Worm (Caenorhabditis elegans) whole organism, L1 larva: ENCODE results near the gene enu-3.2.

Experiments used
- C04F5.9 ChIP-seq: sonication (generic microtip); optimal IDR thresholded peaks from 2 replicates; lab custom pipeline; 2016; ENCODE audit warnings: missing genetic modification characterization, missing compliant biosample characterization
- C34B4.2 ChIP-seq: sonication (generic microtip); optimal IDR thresholded peaks from 2 replicates; lab custom pipeline; 2017; ENCODE audit warnings: mild to moderate bottlenecking, missing genetic modification characterization, missing compliant biosample characterization
- aha-1 ChIP-seq: fragments of 150-350 bp; optimal IDR thresholded peaks from 2 replicates; lab custom pipeline; 2014; ENCODE audit warnings: missing biosample characterization, missing genetic modification characterization
- aly-2 ChIP-seq: fragments of 150-350 bp; optimal IDR thresholded peaks from 2 replicates; lab custom pipeline; 2014; ENCODE audit warnings: missing biosample characterization, missing genetic modification characterization
- blmp-1 ChIP-seq: fragments of 150-350 bp; optimal IDR thresholded peaks from 2 replicates; lab custom pipeline; 2014; ENCODE audit warnings: missing biosample characterization, missing genetic modification characterization
- ceh-63 ChIP-seq: fragments of 200-800 bp; sonication (Bioruptor generic); optimal IDR thresholded peaks from 2 replicates; lab custom pipeline; 2018; ENCODE audit warnings: mild to moderate bottlenecking, missing genetic modification characterization, missing compliant biosample characterization
- ceh-8 ChIP-seq: fragments of 200-800 bp; sonication (Bioruptor generic); optimal IDR thresholded peaks from 2 replicates; lab custom pipeline; 2018; ENCODE audit warnings: mild to moderate bottlenecking, missing genetic modification characterization, moderate library complexity, missing compliant biosample characterization
- ceh-88 ChIP-seq: fragments of 200-800 bp; sonication (Bioruptor generic); IDR thresholded peaks from 2 replicates; pipeline ENCODE4 v1.3.6; 2022; ENCODE audit warnings: missing genetic modification characterization, missing compliant biosample characterization
- ces-1 ChIP-seq: fragments of 150-350 bp; optimal IDR thresholded peaks from 2 replicates; lab custom pipeline; 2014; ENCODE audit warnings: missing biosample characterization, missing genetic modification reagents, missing genetic modification characterization
- dsc-1 ChIP-seq: sonication (generic microtip); optimal IDR thresholded peaks from 2 replicates; lab custom pipeline; 2016; ENCODE audit warnings: mild to moderate bottlenecking, missing genetic modification characterization, missing compliant biosample characterization
- efl-1 ChIP-seq, 4 experiments: fragments of 150-350 bp; optimal IDR thresholded peaks in 3 of 4; peaks in 1 of 4; 1 replicate in 1 of 4; 2 replicates in 3 of 4; lab custom pipeline; 2014; ENCODE audit warnings: missing biosample characterization in 2 of 4, missing genetic modification characterization in 2 of 4, missing genetic modification reagents in 2 of 4
- efl-3 ChIP-seq: fragments of 200-800 bp; sonication (Bioruptor generic); optimal IDR thresholded peaks from 2 replicates; lab custom pipeline; 2018; ENCODE audit warnings: mild to moderate bottlenecking, missing genetic modification characterization, missing compliant biosample characterization
- egl-27 ChIP-seq, 2 experiments: fragments of 150-350 bp in 1 of 2; sonication (generic microtip); optimal IDR thresholded peaks; 3 replicates each; lab custom pipeline; 2017 to 2018; ENCODE audit warnings: missing biosample characterization in 2 of 2, missing genetic modification characterization in 2 of 2, missing genetic modification reagents in 2 of 2
- fos-1 ChIP-seq: fragments of 150-350 bp; optimal IDR thresholded peaks from 2 replicates; lab custom pipeline; 2014; ENCODE audit warnings: missing biosample characterization, missing genetic modification characterization
- hlh-17 ChIP-seq: fragments of 200-800 bp; sonication (Bioruptor generic); optimal IDR thresholded peaks from 2 replicates; lab custom pipeline; 2018; ENCODE audit warnings: missing genetic modification characterization, mild to moderate bottlenecking, missing compliant biosample characterization, moderate library complexity, borderline replicate concordance
- hpl-2 ChIP-seq: fragments of 150-350 bp; optimal IDR thresholded peaks from 2 replicates; lab custom pipeline; 2014; ENCODE audit warnings: missing biosample characterization, missing genetic modification reagents, missing genetic modification characterization
- irx-1 ChIP-seq: sonication (generic microtip); optimal IDR thresholded peaks from 2 replicates; lab custom pipeline; 2016; ENCODE audit warnings: missing genetic modification characterization, missing compliant biosample characterization
- jun-1 ChIP-seq: fragments of 150-350 bp; optimal IDR thresholded peaks from 2 replicates; lab custom pipeline; 2014; ENCODE audit warnings: missing biosample characterization, missing genetic modification reagents, missing genetic modification characterization
- lin-14 ChIP-seq: fragments of 200-800 bp; sonication (Bioruptor generic); optimal IDR thresholded peaks from 2 replicates; lab custom pipeline; 2018; ENCODE audit warnings: mild to moderate bottlenecking, missing genetic modification characterization, moderate library complexity, missing compliant biosample characterization
- lin-15B ChIP-seq: fragments of 150-350 bp; sonication (generic microtip); optimal IDR thresholded peaks from 3 replicates; lab custom pipeline; 2014; ENCODE audit warnings: missing biosample characterization, missing genetic modification characterization
- mab-9 ChIP-seq: fragments of 200-800 bp; sonication (Bioruptor generic); IDR thresholded peaks from 2 replicates; pipeline ENCODE4 v1.3.6; 2022; ENCODE audit warnings: missing genetic modification reagents, missing genetic modification characterization, missing compliant biosample characterization
- mef-2 ChIP-seq: fragments of 150-350 bp; optimal IDR thresholded peaks from 2 replicates; lab custom pipeline; 2014; ENCODE audit warnings: missing biosample characterization, missing genetic modification characterization
- nhr-12 ChIP-seq: sonication (generic microtip); optimal IDR thresholded peaks from 2 replicates; lab custom pipeline; 2017; ENCODE audit warnings: missing biosample characterization, missing genetic modification characterization
- nhr-19 ChIP-seq: fragments of 200-800 bp; sonication (Bioruptor generic); conservative IDR thresholded peaks from 2 replicates; pipeline ENCODE4 v1.3.6; 2022; ENCODE audit warnings: missing genetic modification characterization, missing compliant biosample characterization
- nhr-237 ChIP-seq: fragments of 150-350 bp; optimal IDR thresholded peaks from 2 replicates; lab custom pipeline; 2014; ENCODE audit warnings: missing biosample characterization, missing genetic modification characterization
- nhr-28 ChIP-seq: fragments of 150-350 bp; optimal IDR thresholded peaks from 2 replicates; lab custom pipeline; 2014; ENCODE audit warnings: missing biosample characterization, missing genetic modification characterization
- nhr-76 ChIP-seq: sonication (generic microtip); optimal IDR thresholded peaks from 2 replicates; lab custom pipeline; 2017; ENCODE audit warnings: missing biosample characterization, missing genetic modification characterization
- nhr-77 ChIP-seq: fragments of 150-350 bp; optimal IDR thresholded peaks from 2 replicates; lab custom pipeline; 2014; ENCODE audit warnings: missing biosample characterization, missing genetic modification characterization
- nhr-90 ChIP-seq: sonication (generic microtip); optimal IDR thresholded peaks from 2 replicates; lab custom pipeline; 2016; ENCODE audit warnings: mild to moderate bottlenecking, missing genetic modification characterization, missing compliant biosample characterization; ENCODE audit not compliant: poor library complexity
- pag-3 ChIP-seq: sonication (generic microtip); optimal IDR thresholded peaks from 2 replicates; lab custom pipeline; 2017; ENCODE audit warnings: missing genetic modification characterization, mild to moderate bottlenecking, missing compliant biosample characterization, antibody characterized with exemption, borderline replicate concordance; ENCODE audit not compliant: insufficient read depth
- pax-3 ChIP-seq: fragments of 200-800 bp; sonication (Bioruptor generic); optimal IDR thresholded peaks from 2 replicates; lab custom pipeline; 2018; ENCODE audit warnings: mild to moderate bottlenecking, missing genetic modification characterization, moderate library complexity, missing compliant biosample characterization
- rnt-1 ChIP-seq: sonication (generic microtip); optimal IDR thresholded peaks from 2 replicates; lab custom pipeline; 2016; ENCODE audit warnings: mild to moderate bottlenecking, missing genetic modification characterization, moderate library complexity, missing compliant biosample characterization
- skn-1 ChIP-seq: fragments of 150-350 bp; optimal IDR thresholded peaks from 2 replicates; lab custom pipeline; 2014; ENCODE audit warnings: missing biosample characterization, missing genetic modification characterization
- snpc-4 ChIP-seq: fragments of 150-350 bp; optimal IDR thresholded peaks from 2 replicates; lab custom pipeline; 2014; ENCODE audit warnings: missing biosample characterization, missing genetic modification characterization
- sox-4 ChIP-seq: sonication (generic microtip); optimal IDR thresholded peaks from 2 replicates; lab custom pipeline; 2016; ENCODE audit warnings: missing genetic modification characterization, missing compliant biosample characterization
- tbx-2 ChIP-seq: sonication (generic microtip); optimal IDR thresholded peaks from 2 replicates; lab custom pipeline; 2016; ENCODE audit warnings: missing genetic modification characterization, missing compliant biosample characterization
- tlp-1 ChIP-seq: fragments of 150-350 bp; optimal IDR thresholded peaks from 2 replicates; lab custom pipeline; 2014; ENCODE audit warnings: missing biosample characterization, missing genetic modification characterization
- unc-130 ChIP-seq: fragments of 150-350 bp; optimal IDR thresholded peaks from 2 replicates; lab custom pipeline; 2017; ENCODE audit warnings: missing biosample characterization, missing genetic modification characterization, inconsistent platforms
- unc-30 ChIP-seq: sonication (generic microtip); optimal IDR thresholded peaks from 2 replicates; lab custom pipeline; 2017; ENCODE audit warnings: missing biosample characterization, missing genetic modification characterization
- unc-62 ChIP-seq: fragments of 150-350 bp; optimal IDR thresholded peaks from 2 replicates; lab custom pipeline; 2014; ENCODE audit warnings: missing biosample characterization, missing genetic modification reagents, missing genetic modification characterization
- unc-98 ChIP-seq: fragments of 200-800 bp; sonication (Bioruptor generic); IDR thresholded peaks from 2 replicates; pipeline ENCODE4 v1.3.6; 2022; ENCODE audit warnings: missing genetic modification characterization, missing compliant biosample characterization
- vab-15 ChIP-seq: sonication (generic microtip); optimal IDR thresholded peaks from 2 replicates; lab custom pipeline; 2017; ENCODE audit warnings: missing genotype, mild to moderate bottlenecking, missing genetic modification characterization, missing compliant biosample characterization
- ztf-11 ChIP-seq, 2 experiments: sonication (generic microtip); optimal IDR thresholded peaks; 2 replicates each; lab custom pipeline; 2016 to 2017; ENCODE audit warnings: missing genetic modification characterization in 2 of 2, missing biosample characterization in 1 of 2, missing compliant biosample characterization in 1 of 2

The enu-3.2 gene

ce11 chrIII:4765474-4765873 is 19.6 kb downstream of the enu-3.2 start, which contains the start of gene B0393.5:
B0393.5 (plus strand) TSS chrIII:4765774.
- TF ChIP-seq rnt-1 (tag; lab: Kevin White, UChicago), result no peak
- TF ChIP-seq nhr-76 (tag; lab: Kevin White, UChicago), result no peak
- no peak for TF ChIP-seq C04F5.9 (tag; lab: Kevin White, UChicago)
- no peak for TF ChIP-seq skn-1 (tag; lab: Kevin White, UChicago)
- no peak for TF ChIP-seq unc-130
- TF ChIP-seq nhr-19 (GFP tag; lab: Robert Waterston, UW), result no peak
- TF ChIP-seq lin-15B, result no peak
- no peak for TF ChIP-seq hpl-2 (GFP tag; lab: Kevin White, UChicago)
- no peak for TF ChIP-seq egl-27 (tag; optimal IDR thresholded peaks at IDR 0.05; lab: Kevin White, UChicago)
- TF ChIP-seq sox-4 (tag; lab: Kevin White, UChicago), result no peak
- no peak for TF ChIP-seq aly-2 (tag; lab: Kevin White, UChicago)
- no peak for TF ChIP-seq nhr-90 (tag; lab: Kevin White, UChicago)
- no peak for TF ChIP-seq mef-2 (tag; lab: Kevin White, UChicago)
- TF ChIP-seq aha-1 (tag; lab: Kevin White, UChicago), result no peak
- no peak for TF ChIP-seq ces-1 (GFP tag; lab: Kevin White, UChicago)
- no peak for TF ChIP-seq ceh-63 (GFP tag; lab: Kevin White, UChicago)

DNA sequence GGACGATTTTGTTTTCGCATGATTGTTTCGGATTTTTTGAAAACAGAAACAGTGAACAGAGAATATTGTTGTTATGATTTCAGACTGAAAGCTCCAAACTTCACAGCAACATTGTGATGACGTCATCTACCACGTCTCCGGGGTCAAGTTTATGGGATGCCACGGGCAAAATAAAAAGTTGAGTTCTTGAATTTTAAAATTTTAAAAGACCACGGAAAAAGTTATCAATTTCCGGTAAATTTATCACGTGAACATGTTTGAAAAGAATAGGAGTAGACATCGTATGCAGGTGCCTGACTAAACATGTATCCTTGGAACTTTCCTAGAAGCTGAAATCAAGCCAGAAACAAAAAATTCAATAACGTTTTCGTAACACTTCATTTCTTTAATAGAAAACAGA is 21.5 kb downstream of the enu-3.2 start, which contains the start of gene B0393.4:
Gene B0393.4, minus strand, starts transcription at position 101 of the 400 bp plus-strand sequence.
- TF ChIP-seq unc-62 (GFP tag; lab: Kevin White, UChicago) (no peak), efl-1 (optimal IDR thresholded peaks at IDR 0.05; lab: Kevin White, UChicago) (no peak), efl-1 (GFP tag; optimal IDR thresholded peaks at IDR 0.05 in 1 of 2; lab: Kevin White, UChicago) (peak in 1 of 2 experiments; percentile 36), mab-9 (GFP tag; lab: Robert Waterston, UW) (no peak)

DNA sequence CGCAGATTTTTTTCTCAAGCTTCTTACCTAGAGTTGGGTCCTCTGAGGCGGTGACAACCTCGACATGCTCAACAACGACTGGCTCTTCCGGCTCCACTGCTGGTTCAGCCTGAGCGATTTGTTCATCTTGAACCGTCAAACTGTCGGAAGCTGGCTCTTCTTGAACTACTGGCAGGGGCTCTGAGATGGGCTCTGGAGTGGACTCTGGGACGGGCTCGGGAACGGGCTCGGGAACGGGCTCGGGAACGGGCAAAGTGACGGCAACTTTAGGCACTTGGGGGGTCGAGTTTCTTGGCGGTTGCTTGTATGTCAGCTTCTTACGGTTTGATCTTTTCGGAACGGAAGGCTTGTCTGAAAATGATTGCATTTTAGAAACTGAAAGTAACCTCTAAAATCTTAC is 22.2 kb downstream of the enu-3.2 start:
- TF ChIP-seq ceh-88 (GFP tag; lab: Robert Waterston, UW) (no peak), efl-1 (optimal IDR thresholded peaks at IDR 0.05; lab: Kevin White, UChicago) (no peak), efl-1 (GFP tag; optimal IDR thresholded peaks at IDR 0.05 in 1 of 2; lab: Kevin White, UChicago) (peak in 1 of 2 experiments; percentile 25), skn-1 (tag; lab: Kevin White, UChicago) (no peak)

ce11 chrIII:4756983-4757382 is 28.1 kb downstream of the enu-3.2 start, which contains the start of gene fbxl-2:
fbxl-2 (plus strand) TSS chrIII:4757260.
- TF ChIP-seq hpl-2 (GFP tag; lab: Kevin White, UChicago), result peak; percentile 30
- no peak for TF ChIP-seq egl-27 (tag; optimal IDR thresholded peaks at IDR 0.05; lab: Kevin White, UChicago)
- peak; percentile 56 for TF ChIP-seq unc-62 (GFP tag; lab: Kevin White, UChicago)
- TF ChIP-seq unc-130, result peak; percentile 95
- peak; percentile 95 for TF ChIP-seq jun-1
- peak; percentile 91 for TF ChIP-seq pax-3
- TF ChIP-seq sox-4 (tag; lab: Kevin White, UChicago), result peak; percentile 81
- peak; percentile 18 for TF ChIP-seq nhr-76 (tag; lab: Kevin White, UChicago)
- peak; percentile 86 for TF ChIP-seq blmp-1 (tag; lab: Kevin White, UChicago)
- peak; percentile 93 for TF ChIP-seq irx-1 (tag; lab: Kevin White, UChicago)
- TF ChIP-seq lin-15B, result peak; percentile 98
- TF ChIP-seq nhr-77 (tag; lab: Kevin White, UChicago), result peak; percentile 94
- TF ChIP-seq ceh-8 (GFP tag; lab: Kevin White, UChicago), result peak; percentile 94
- peak; percentile 90 for TF ChIP-seq nhr-237 (tag; lab: Kevin White, UChicago)
- peak; percentile 93 for TF ChIP-seq mab-9 (GFP tag; lab: Robert Waterston, UW)
- peak; percentile 73 for TF ChIP-seq unc-98
- peak; percentile 47 for TF ChIP-seq aha-1 (tag; lab: Kevin White, UChicago)
- TF ChIP-seq dsc-1 (tag; lab: Kevin White, UChicago), result peak; percentile 95
- no peak for TF ChIP-seq unc-30 (tag; lab: Kevin White, UChicago)
- peak; percentile 33 for TF ChIP-seq efl-3 (GFP tag; lab: Kevin White, UChicago)
- TF ChIP-seq nhr-28 (tag; lab: Kevin White, UChicago), result no peak
- TF ChIP-seq tlp-1, result no peak
- peak; percentile 94 for TF ChIP-seq lin-14
- peak; percentile 92 to 100 for TF ChIP-seq efl-1 (optimal IDR thresholded peaks at IDR 0.05; lab: Kevin White, UChicago)
- peak; percentile 99 to 100 for TF ChIP-seq efl-1 (GFP tag; optimal IDR thresholded peaks at IDR 0.05 in 1 of 2; lab: Kevin White, UChicago)
- peak in 1 of 2 experiments; percentile 88 for TF ChIP-seq ztf-11 (tag; optimal IDR thresholded peaks at IDR 0.05; lab: Kevin White, UChicago)
- TF ChIP-seq snpc-4 (tag; lab: Kevin White, UChicago), result peak; percentile 83
- no peak for TF ChIP-seq pag-3
- peak; percentile 97 for TF ChIP-seq tbx-2 (tag; lab: Kevin White, UChicago)
- TF ChIP-seq nhr-12 (tag; lab: Kevin White, UChicago), result peak; percentile 3
- peak; percentile 87 for TF ChIP-seq fos-1 (tag; lab: Kevin White, UChicago)
- no peak for TF ChIP-seq vab-15 (tag; lab: Kevin White, UChicago)
- TF ChIP-seq C34B4.2 (tag; lab: Kevin White, UChicago), result peak; percentile 80
- TF ChIP-seq hlh-17 (GFP tag; lab: Kevin White, UChicago), result no peak
